Worm (Caenorhabditis elegans): Measurements from ENCODE around the gene C50D2.7.

- no peak for TF ChIP-seq mep-1 (tag; optimal IDR thresholded peaks at IDR 0.05)
- no peak for TF ChIP-seq mxl-2 (GFP tag; conservative IDR thresholded peaks at IDR 0.05)
- TF ChIP-seq F26F4.8 (GFP tag; conservative IDR thresholded peaks at IDR 0.05): no peak
- no peak for TF ChIP-seq hlh-11 (tag; optimal IDR thresholded peaks at IDR 0.05)
These were observed 38.6 kb upstream of the C50D2.7 start, which contains the start of gene cwn-1 for ce11 chrII:133548-134275.
